Fruit fly (Drosophila melanogaster): ENCODE results near the gene CG12105.

The CG12105 gene

dm6 chr3L:1629064-1629777 lies 13.6 kb upstream of the CG12105 start, which contains the start of gene GC (continued):
- no peak for TF ChIP-seq Oaz (GFP tag; IDR thresholded peaks at IDR 0.05)
- TF ChIP-seq CG13287 (GFP tag; IDR thresholded peaks at IDR 0.05; ENCODE audit: partially characterized antibody), result no peak
- no peak for TF ChIP-seq BtbVII (GFP tag; optimal IDR thresholded peaks at IDR 0.05)
- no peak; the same call in 2 of the 3 replicates for TF ChIP-seq CG34422 (GFP tag; IDR thresholded peaks at IDR 0.05)
- no peak for TF ChIP-seq ERR (GFP tag; optimal IDR thresholded peaks at IDR 0.05)
- TF ChIP-seq CG12219 (GFP tag; optimal IDR thresholded peaks at IDR 0.05), result no peak
- TF ChIP-seq bab2 (GFP tag; optimal IDR thresholded peaks at IDR 0.05), result no peak
- no peak for TF ChIP-seq unc-4 (GFP tag; IDR thresholded peaks at IDR 0.05; ENCODE audit: partially characterized antibody)
- no peak for TF ChIP-seq inv (GFP tag; IDR thresholded peaks at IDR 0.05; ENCODE audit: partially characterized antibody)
- peak; percentile 4 for TF ChIP-seq Dip3 (GFP tag; optimal IDR thresholded peaks at IDR 0.05)
- no peak for TF ChIP-seq CG9797 (GFP tag; optimal IDR thresholded peaks at IDR 0.05)
- no peak for TF ChIP-seq Bdp1 (GFP tag; optimal IDR thresholded peaks at IDR 0.05)
- no peak for TF ChIP-seq CG1602 (GFP tag; optimal IDR thresholded peaks at IDR 0.05)
- TF ChIP-seq CG14710 (tag; optimal IDR thresholded peaks at IDR 0.05), result no peak
- TF ChIP-seq oc (tag; optimal IDR thresholded peaks at IDR 0.05), result no peak
- TF ChIP-seq Dfd (GFP tag; optimal IDR thresholded peaks at IDR 0.05), result no peak
- TF ChIP-seq CG7745 (tag; optimal IDR thresholded peaks at IDR 0.05), result no peak
- TF ChIP-seq CG11696 (GFP tag; IDR thresholded peaks at IDR 0.05), result no peak
- TF ChIP-seq CG3065 (GFP tag; optimal IDR thresholded peaks at IDR 0.05), result no peak
- no peak for TF ChIP-seq CG17328 (GFP tag; IDR thresholded peaks at IDR 0.05)
- TF ChIP-seq CG2129 (GFP tag; IDR thresholded peaks at IDR 0.05; ENCODE audit: partially characterized antibody), result no peak
- TF ChIP-seq Eip74EF (GFP tag; optimal IDR thresholded peaks at IDR 0.05), result no peak
- no peak for TF ChIP-seq CG2199 (GFP tag; IDR thresholded peaks at IDR 0.05)
- TF ChIP-seq sim (GFP tag; IDR thresholded peaks at IDR 0.05), result no peak
- no peak for TF ChIP-seq CG10147 (GFP tag; optimal IDR thresholded peaks at IDR 0.05)
- TF ChIP-seq CG14014 (GFP tag; IDR thresholded peaks at IDR 0.05), result 0 out of 2 replicates have a peak, but pooled peaks have one; percentile 13
- TF ChIP-seq az2 (GFP tag; optimal IDR thresholded peaks at IDR 0.05), result no peak
- TF ChIP-seq Dek (tag; optimal IDR thresholded peaks at IDR 0.05), result no peak
- no peak for TF ChIP-seq dmrt99B (tag; optimal IDR thresholded peaks at IDR 0.05)
- no peak for TF ChIP-seq nom (GFP tag; optimal IDR thresholded peaks at IDR 0.05)
- no peak for TF ChIP-seq CG14667 (GFP tag; IDR thresholded peaks at IDR 0.05)
- no peak for TF ChIP-seq CG10462 (GFP tag; optimal IDR thresholded peaks at IDR 0.05)
- TF ChIP-seq Ets97D (GFP tag; optimal IDR thresholded peaks at IDR 0.05), result no peak
- TF ChIP-seq Atf3 (GFP tag; optimal IDR thresholded peaks at IDR 0.05), result no peak
- no peak for TF ChIP-seq fd64A (GFP tag; optimal IDR thresholded peaks at IDR 0.05)
- TF ChIP-seq vvl (GFP tag; IDR thresholded peaks at IDR 0.05), result peak; percentile 46; the same call in 1 of the 2 replicates
- no peak for TF ChIP-seq CG15011 (GFP tag; optimal IDR thresholded peaks at IDR 0.05)
- TF ChIP-seq fu2 (GFP tag; optimal IDR thresholded peaks at IDR 0.05), result no peak
- peak in 1 of 2 experiments; percentile 16 for TF ChIP-seq dpn (GFP tag; optimal IDR thresholded peaks at IDR 0.05)
- no peak for TF ChIP-seq Nf-YB (GFP tag; optimal IDR thresholded peaks at IDR 0.05)
- TF ChIP-seq CG16815 (GFP tag; optimal IDR thresholded peaks at IDR 0.05), result no peak
- TF ChIP-seq CG8944 (GFP tag; optimal IDR thresholded peaks at IDR 0.05), result no peak
- no peak for TF ChIP-seq gce (GFP tag; IDR thresholded peaks at IDR 0.05)
- TF ChIP-seq unpg (GFP tag; optimal IDR thresholded peaks at IDR 0.05), result no peak
- no peak for TF ChIP-seq CG11247 (GFP tag; IDR thresholded peaks at IDR 0.05)
- TF ChIP-seq CG6683 (GFP tag; optimal IDR thresholded peaks at IDR 0.05), result no peak
- no peak for TF ChIP-seq pfk (GFP tag; optimal IDR thresholded peaks at IDR 0.05)
- peak; percentile 97 for TF ChIP-seq scrt (GFP tag; optimal IDR thresholded peaks at IDR 0.05)
- TF ChIP-seq CG15696 (tag; optimal IDR thresholded peaks at IDR 0.05), result no peak
